Fruit fly (Drosophila melanogaster) whole organism, prepupa: ENCODE data around the gene IP3K2.
A peak's percentile ranks its signal among the peaks of the same experiment; 100 is the strongest.

Experiments used
- Blimp-1 ChIP-seq: fragments of 200-800 bp; sonication (Bioruptor generic); optimal IDR thresholded peaks from 3 replicates; lab custom pipeline; 2017; ENCODE audit warnings: missing biosample characterization, missing genetic modification characterization, mild to moderate bottlenecking, moderate library complexity, missing genetic modification reagents
- CG10631 ChIP-seq: fragments of 200-800 bp; sonication (Bioruptor generic); optimal IDR thresholded peaks from 2 replicates; lab custom pipeline; 2016; ENCODE audit warnings: missing biosample characterization, missing genetic modification characterization
- CG10669 ChIP-seq: fragments of 200-800 bp; sonication (Bioruptor generic); optimal IDR thresholded peaks from 3 replicates; lab custom pipeline; 2018; ENCODE audit warnings: missing biosample characterization, mild to moderate bottlenecking, missing genetic modification characterization, moderate library complexity
- CG11294 ChIP-seq: fragments of 200-800 bp; sonication (Bioruptor generic); IDR thresholded peaks from 2 replicates; pipeline ENCODE4 v1.3.6; 2022; ENCODE audit warnings: missing biosample characterization, missing genetic modification characterization
- CG11762 ChIP-seq: fragments of 200-800 bp; sonication (Bioruptor generic); optimal IDR thresholded peaks from 3 replicates; lab custom pipeline; 2016; ENCODE audit warnings: missing biosample characterization, missing genetic modification characterization; ENCODE audit not compliant: insufficient read depth
- CG11902 ChIP-seq: fragments of 200-800 bp; sonication (Bioruptor generic); optimal IDR thresholded peaks from 3 replicates; lab custom pipeline; 2016; ENCODE audit warnings: missing biosample characterization, missing genetic modification characterization
- CG1621 ChIP-seq: fragments of 200-800 bp; sonication (Bioruptor generic); optimal IDR thresholded peaks from 3 replicates; lab custom pipeline; 2018; ENCODE audit warnings: missing biosample characterization, mild to moderate bottlenecking, missing genetic modification characterization
- CG16779 ChIP-seq: fragments of 200-800 bp; sonication (Bioruptor generic); optimal IDR thresholded peaks from 3 replicates; lab custom pipeline; 2017; ENCODE audit warnings: missing biosample characterization, mild to moderate bottlenecking, missing genetic modification characterization
- CG31627 ChIP-seq: fragments of 200-800 bp; sonication (Bioruptor generic); optimal IDR thresholded peaks from 3 replicates; lab custom pipeline; 2016; ENCODE audit warnings: missing biosample characterization, missing genetic modification characterization
- CG32006 ChIP-seq: fragments of 200-800 bp; sonication (Bioruptor generic); optimal IDR thresholded peaks from 3 replicates; lab custom pipeline; 2017; ENCODE audit warnings: missing biosample characterization, mild to moderate bottlenecking, missing genetic modification characterization
- CG34406 ChIP-seq: fragments of 200-800 bp; sonication (Bioruptor generic); optimal IDR thresholded peaks from 3 replicates; lab custom pipeline; 2016; ENCODE audit warnings: missing biosample characterization, missing genetic modification characterization
- CG3919 ChIP-seq: fragments of 200-800 bp; sonication (Bioruptor generic); optimal IDR thresholded peaks from 3 replicates; lab custom pipeline; 2016; ENCODE audit warnings: missing biosample characterization, missing genetic modification characterization
- CG4318 ChIP-seq: fragments of 200-800 bp; sonication (Bioruptor generic); optimal IDR thresholded peaks from 3 replicates; lab custom pipeline; 2017; ENCODE audit warnings: missing biosample characterization, mild to moderate bottlenecking, missing genetic modification characterization
- CG6276 ChIP-seq: fragments of 200-800 bp; sonication (Bioruptor generic); optimal IDR thresholded peaks from 2 replicates; lab custom pipeline; 2017; ENCODE audit warnings: missing biosample characterization, mild to moderate bottlenecking, missing genetic modification characterization
- CG6792 ChIP-seq: fragments of 200-800 bp; sonication (Bioruptor generic); optimal IDR thresholded peaks from 3 replicates; lab custom pipeline; 2016; ENCODE audit warnings: missing biosample characterization, missing genetic modification characterization
- CG6808 ChIP-seq: fragments of 200-800 bp; sonication (Bioruptor generic); optimal IDR thresholded peaks from 3 replicates; lab custom pipeline; 2017; ENCODE audit warnings: missing biosample characterization, missing genetic modification characterization, mild to moderate bottlenecking, moderate library complexity, missing genetic modification reagents
- CG7368 ChIP-seq: fragments of 200-800 bp; sonication (Bioruptor generic); optimal IDR thresholded peaks from 3 replicates; lab custom pipeline; 2016; ENCODE audit warnings: missing biosample characterization, missing genetic modification characterization
- CG8319 ChIP-seq: fragments of 200-800 bp; sonication (Bioruptor generic); optimal IDR thresholded peaks from 3 replicates; lab custom pipeline; 2016; ENCODE audit warnings: missing biosample characterization, missing genetic modification characterization
- CG8632 ChIP-seq: fragments of 200-800 bp; sonication (Bioruptor generic); optimal IDR thresholded peaks from 3 replicates; lab custom pipeline; 2016; ENCODE audit warnings: missing biosample characterization, missing genetic modification characterization
- CG9139 ChIP-seq: fragments of 200-800 bp; sonication (Bioruptor generic); optimal IDR thresholded peaks from 3 replicates; lab custom pipeline; 2017; ENCODE audit warnings: missing biosample characterization, mild to moderate bottlenecking, missing genetic modification characterization
- Eip75B ChIP-seq: fragments of 200-800 bp; sonication (Bioruptor generic); optimal IDR thresholded peaks from 3 replicates; lab custom pipeline; 2016; ENCODE audit warnings: missing biosample characterization, missing genetic modification characterization
- Eip78C ChIP-seq: fragments of 200-800 bp; sonication (Bioruptor generic); peaks from one replicate; lab custom pipeline; 2016; ENCODE audit warnings: missing biosample characterization, missing genetic modification characterization
- Eip93F ChIP-seq: fragments of 200-800 bp; sonication (Bioruptor generic); optimal IDR thresholded peaks from 2 replicates; lab custom pipeline; 2016; ENCODE audit warnings: missing biosample characterization, mild to moderate bottlenecking, missing genetic modification characterization
- Ets21C ChIP-seq: fragments of 200-800 bp; sonication (Bioruptor generic); optimal IDR thresholded peaks from 3 replicates; lab custom pipeline; 2016; ENCODE audit warnings: missing biosample characterization, missing genetic modification characterization
- Ets96B ChIP-seq: fragments of 200-800 bp; optimal IDR thresholded peaks from 2 replicates; lab custom pipeline; 2019; ENCODE audit warnings: missing biosample characterization, mild to moderate bottlenecking, missing genetic modification characterization, moderate library complexity
- Hr39 ChIP-seq: fragments of 200-800 bp; sonication (Bioruptor generic); optimal IDR thresholded peaks from 2 replicates; lab custom pipeline; 2016; ENCODE audit warnings: missing biosample characterization, missing genetic modification characterization
- Hr4 ChIP-seq: fragments of 200-800 bp; sonication (Bioruptor generic); optimal IDR thresholded peaks from 3 replicates; lab custom pipeline; 2016; ENCODE audit warnings: missing biosample characterization, missing genetic modification characterization
- Lpt ChIP-seq: fragments of 200-800 bp; sonication (Bioruptor generic); optimal IDR thresholded peaks from 3 replicates; lab custom pipeline; 2016; ENCODE audit warnings: missing biosample characterization, missing genetic modification characterization
- Met ChIP-seq: fragments of 200-800 bp; sonication (Bioruptor generic); optimal IDR thresholded peaks from 3 replicates; lab custom pipeline; 2016; ENCODE audit warnings: missing biosample characterization, missing genetic modification characterization
- Smox ChIP-seq: fragments of 200-800 bp; sonication (Bioruptor generic); optimal IDR thresholded peaks from 3 replicates; lab custom pipeline; 2016; ENCODE audit warnings: missing biosample characterization, missing genetic modification characterization
- Sox102F ChIP-seq: fragments of 200-800 bp; sonication (Bioruptor generic); optimal IDR thresholded peaks from 2 replicates; lab custom pipeline; 2016; ENCODE audit warnings: missing biosample characterization, mild to moderate bottlenecking, missing genetic modification characterization
- achi ChIP-seq: fragments of 200-800 bp; sonication (Bioruptor generic); optimal IDR thresholded peaks from 3 replicates; lab custom pipeline; 2016; ENCODE audit warnings: missing biosample characterization, missing genetic modification characterization
- acj6 ChIP-seq: fragments of 200-800 bp; sonication (Bioruptor generic); optimal IDR thresholded peaks from 3 replicates; lab custom pipeline; 2016; ENCODE audit warnings: missing biosample characterization, missing genetic modification characterization
- cyc ChIP-seq: fragments of 200-800 bp; sonication (Bioruptor generic); optimal IDR thresholded peaks from 3 replicates; lab custom pipeline; 2016; ENCODE audit warnings: missing biosample characterization, missing genetic modification characterization
- esn ChIP-seq: fragments of 200-800 bp; sonication (Bioruptor generic); optimal IDR thresholded peaks from 2 replicates; lab custom pipeline; 2016; ENCODE audit warnings: missing biosample characterization, mild to moderate bottlenecking, missing genetic modification characterization, moderate library complexity
- fd59A ChIP-seq: fragments of 200-800 bp; sonication (Bioruptor generic); optimal IDR thresholded peaks from 2 replicates; lab custom pipeline; 2017; ENCODE audit warnings: missing biosample characterization, mild to moderate bottlenecking, missing genetic modification characterization, missing genetic modification reagents
- fd85E ChIP-seq: fragments of 200-800 bp; sonication (Bioruptor generic); optimal IDR thresholded peaks from 3 replicates; lab custom pipeline; 2016; ENCODE audit warnings: missing biosample characterization, missing genetic modification characterization
- lz ChIP-seq: fragments of 200-800 bp; sonication (Bioruptor generic); optimal IDR thresholded peaks from 3 replicates; lab custom pipeline; 2016; ENCODE audit warnings: missing biosample characterization, missing genetic modification characterization
- net ChIP-seq: fragments of 200-800 bp; sonication (Bioruptor generic); optimal IDR thresholded peaks from 3 replicates; lab custom pipeline; 2016; ENCODE audit warnings: missing biosample characterization, missing genetic modification characterization
- pdm3 ChIP-seq: fragments of 200-800 bp; sonication (Bioruptor generic); optimal IDR thresholded peaks from 3 replicates; lab custom pipeline; 2016; ENCODE audit warnings: missing biosample characterization, missing genetic modification characterization
- salr ChIP-seq, 2 experiments: fragments of 200-800 bp; sonication (Bioruptor generic); optimal IDR thresholded peaks; 3 replicates each; lab custom pipeline; 2016 to 2018; ENCODE audit warnings: missing biosample characterization in 2 of 2, missing genetic modification characterization in 2 of 2, mild to moderate bottlenecking in 1 of 2
- spab ChIP-seq: fragments of 200-800 bp; sonication (Bioruptor generic); optimal IDR thresholded peaks from 2 replicates; lab custom pipeline; 2017; ENCODE audit warnings: missing biosample characterization, mild to moderate bottlenecking, missing genetic modification characterization, missing genetic modification reagents
- ss ChIP-seq, 2 experiments: fragments of 200-800 bp; sonication (Bioruptor generic); optimal IDR thresholded peaks; 2 replicates in 1 of 2; 3 replicates in 1 of 2; lab custom pipeline; 2017 to 2018; ENCODE audit warnings: mild to moderate bottlenecking in 2 of 2, missing biosample characterization in 2 of 2, missing genetic modification characterization in 2 of 2, moderate library complexity in 1 of 2
- svp ChIP-seq: fragments of 200-800 bp; sonication (Bioruptor generic); peaks from one replicate; lab custom pipeline; 2016; ENCODE audit warnings: missing biosample characterization, missing genetic modification characterization
- topi ChIP-seq: fragments of 200-800 bp; sonication (Bioruptor generic); optimal IDR thresholded peaks from 3 replicates; lab custom pipeline; 2016; ENCODE audit warnings: missing biosample characterization, missing genetic modification characterization
- vri ChIP-seq: fragments of 200-800 bp; sonication (Bioruptor generic); optimal IDR thresholded peaks from 3 replicates; lab custom pipeline; 2016; ENCODE audit warnings: missing biosample characterization, mild to moderate bottlenecking, missing genetic modification characterization

Gene IP3K2

dm6 chrX:13331814-13332701, 28.6 kb downstream of the IP3K2 start (continued):
- TF ChIP-seq Sox102F (GFP tag; lab: Kevin White, UChicago) (peak; percentile 86), CG6792 (GFP tag; lab: Kevin White, UChicago) (peak; percentile 82), CG4318 (GFP tag; lab: Kevin White, UChicago) (peak; percentile 83), net (peak; percentile 86), CG11902 (GFP tag; lab: Kevin White, UChicago) (peak; percentile 69), Blimp-1 (GFP tag; lab: Kevin White, UChicago) (peak; percentile 16), Met (GFP tag; lab: Kevin White, UChicago) (peak; percentile 88), CG9139 (peak; percentile 2), CG6276 (GFP tag; lab: Kevin White, UChicago) (peak; percentile 86), Eip78C (GFP tag; lab: Kevin White, UChicago) (peak; percentile 95), CG8319 (GFP tag; lab: Kevin White, UChicago) (peak; percentile 66), CG1621 (tag; lab: Kevin White, UChicago) (peak; percentile 73), Eip75B (peak; percentile 89), CG32006 (peak; percentile 93)

DNA sequence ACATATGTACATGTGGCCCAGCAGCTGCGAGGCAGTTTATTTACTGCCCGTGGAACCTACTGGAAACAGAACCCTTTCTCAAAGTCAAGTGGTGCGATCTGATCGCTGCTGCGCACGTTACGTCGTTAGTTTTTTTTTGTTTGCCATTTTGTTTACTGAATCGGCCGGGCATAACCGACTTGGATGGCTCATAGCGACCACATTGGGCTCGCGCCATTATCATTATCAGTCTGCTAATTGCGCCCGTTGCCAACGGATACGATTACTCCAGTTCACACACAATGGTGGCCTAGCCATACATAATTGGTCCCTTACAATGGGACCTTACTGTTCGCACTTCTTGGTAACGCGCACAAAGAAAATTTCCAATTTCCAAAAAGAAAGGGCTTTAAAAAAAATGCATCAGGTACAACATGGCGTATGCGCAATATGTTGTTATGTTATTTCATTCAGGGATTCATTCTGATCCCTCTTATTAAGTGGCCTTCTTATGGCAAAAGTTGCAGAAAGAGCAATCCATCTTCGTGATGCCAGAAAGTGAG, 29.3 kb downstream of the IP3K2 start:
- TF ChIP-seq Hr39 (peak; percentile 29), achi (GFP tag; lab: Kevin White, UChicago) (peak; percentile 51), svp (GFP tag; lab: Kevin White, UChicago) (peak; percentile 85), CG11294 (no peak), Eip93F (GFP tag; lab: Kevin White, UChicago) (no peak), esn (GFP tag; lab: Kevin White, UChicago) (peak; percentile 49), Lpt (GFP tag; lab: Kevin White, UChicago) (no peak), Sox102F (GFP tag; lab: Kevin White, UChicago) (peak; percentile 22), acj6 (peak; percentile 40), ss (GFP tag; optimal IDR thresholded peaks at IDR 0.05; lab: Kevin White, UChicago) (peak; percentile 23 to 35), Ets96B (tag; lab: Kevin White, UChicago) (peak; percentile 15), cyc (GFP tag; lab: Kevin White, UChicago) (peak; percentile 44), CG31627 (GFP tag; lab: Kevin White, UChicago) (peak; percentile 46), fd85E (no peak), CG6276 (GFP tag; lab: Kevin White, UChicago) (peak; percentile 36), Eip78C (GFP tag; lab: Kevin White, UChicago) (peak; percentile 78), pdm3 (GFP tag; lab: Kevin White, UChicago) (peak; percentile 42), CG34406 (GFP tag; lab: Kevin White, UChicago) (no peak), topi (GFP tag; lab: Kevin White, UChicago) (peak; percentile 46), spab (GFP tag; lab: Kevin White, UChicago) (peak; percentile 0), Smox (GFP tag; lab: Kevin White, UChicago) (peak; percentile 17), CG10669 (no peak), Met (GFP tag; lab: Kevin White, UChicago) (peak; percentile 48), CG11762 (GFP tag; lab: Kevin White, UChicago) (no peak), CG8632 (peak; percentile 0), CG11902 (GFP tag; lab: Kevin White, UChicago) (no peak), net (peak; percentile 35), CG6808 (GFP tag; lab: Kevin White, UChicago) (peak; percentile 31), CG16779 (tag; lab: Kevin White, UChicago) (no peak), Ets21C (GFP tag; lab: Kevin White, UChicago) (peak; percentile 13), Eip75B (peak; percentile 52), vri (GFP tag; lab: Kevin White, UChicago) (no peak), lz (peak; percentile 42), CG10631 (peak; percentile 39), CG32006 (peak; percentile 82), CG6792 (GFP tag; lab: Kevin White, UChicago) (peak; percentile 28), CG7368 (GFP tag; lab: Kevin White, UChicago) (peak; percentile 28), salr (GFP tag; optimal IDR thresholded peaks at IDR 0.05; lab: Kevin White, UChicago) (peak in 1 of 2 experiments; percentile 62), CG1621 (tag; lab: Kevin White, UChicago) (no peak), CG3919 (GFP tag; lab: Kevin White, UChicago) (peak; percentile 44), Hr4 (GFP tag; lab: Kevin White, UChicago) (peak; percentile 17), fd59A (GFP tag; lab: Kevin White, UChicago) (peak; percentile 23)
